Worm (Caenorhabditis elegans) whole organism, mixed stage, embryonic: ENCODE data around the gene srt-29.

Source experiments
- elt-3 ChIP-seq: fragments of 150-350 bp; optimal IDR thresholded peaks from 2 replicates; lab custom pipeline; 2014; ENCODE audit warnings: missing biosample characterization, missing genetic modification characterization
- nhr-12 ChIP-seq: fragments of 150-350 bp; optimal IDR thresholded peaks from 2 replicates; lab custom pipeline; 2014; ENCODE audit warnings: missing biosample characterization, missing genetic modification characterization
- unc-62 ChIP-seq: fragments of 150-350 bp; optimal IDR thresholded peaks from 2 replicates; lab custom pipeline; 2014; ENCODE audit warnings: missing biosample characterization, missing genetic modification reagents, missing genetic modification characterization
- ztf-11 ChIP-seq: fragments of 150-350 bp; optimal IDR thresholded peaks from 2 replicates; lab custom pipeline; 2014; ENCODE audit warnings: missing biosample characterization, missing genetic modification characterization

DNA sequence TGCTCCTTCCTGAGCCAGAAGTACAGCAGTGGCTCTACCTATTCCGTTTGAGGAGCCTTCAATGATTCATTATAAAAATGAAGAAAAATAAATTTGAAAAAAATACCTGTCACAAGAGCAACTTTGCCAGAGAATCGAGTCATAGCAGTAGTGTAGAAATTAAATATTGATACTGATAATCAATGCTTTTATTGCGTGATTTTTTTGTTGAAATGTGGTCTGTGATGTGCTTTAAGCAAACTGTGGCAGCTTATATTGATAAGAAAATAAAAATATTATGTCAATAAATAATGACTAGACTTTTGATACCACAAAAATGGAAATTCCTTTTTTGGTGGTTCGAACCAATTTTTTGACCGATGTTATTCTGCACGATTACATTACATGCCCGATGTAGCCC lies 46.1 kb upstream of the srt-29 start, which contains the start of gene dhs-14:
- no peak for TF ChIP-seq elt-3 (tag; lab: Kevin White, UChicago)
- TF ChIP-seq nhr-12 (tag; lab: Kevin White, UChicago): no peak
- no peak for TF ChIP-seq ztf-11 (tag; lab: Kevin White, UChicago)
- no peak for TF ChIP-seq unc-62 (GFP tag; lab: Kevin White, UChicago)
